Worm (Caenorhabditis elegans) whole organism, L3 larva: Measurements from ENCODE around the gene F22B3.10.

ENCODE experiments used
- R02D3.7 ChIP-seq: fragments of 150-350 bp; optimal IDR thresholded peaks from 2 replicates; lab custom pipeline; 2014; ENCODE audit warnings: missing biosample characterization, missing genetic modification characterization
- ama-1 ChIP-seq: fragments of 150-350 bp; optimal IDR thresholded peaks from 2 replicates; lab custom pipeline; 2018
- egl-27 ChIP-seq: sonication (generic microtip); optimal IDR thresholded peaks from 4 replicates; lab custom pipeline; 2017; ENCODE audit warnings: missing biosample characterization, missing genetic modification reagents, missing genetic modification characterization
- fos-1 ChIP-seq: fragments of 150-350 bp; optimal IDR thresholded peaks from 2 replicates; lab custom pipeline; 2014; ENCODE audit warnings: missing biosample characterization, missing genetic modification characterization
- nhr-23 ChIP-seq: fragments of 150-350 bp; optimal IDR thresholded peaks from 2 replicates; lab custom pipeline; 2014; ENCODE audit warnings: missing biosample characterization, missing genetic modification reagents, missing genetic modification characterization

DNA sequence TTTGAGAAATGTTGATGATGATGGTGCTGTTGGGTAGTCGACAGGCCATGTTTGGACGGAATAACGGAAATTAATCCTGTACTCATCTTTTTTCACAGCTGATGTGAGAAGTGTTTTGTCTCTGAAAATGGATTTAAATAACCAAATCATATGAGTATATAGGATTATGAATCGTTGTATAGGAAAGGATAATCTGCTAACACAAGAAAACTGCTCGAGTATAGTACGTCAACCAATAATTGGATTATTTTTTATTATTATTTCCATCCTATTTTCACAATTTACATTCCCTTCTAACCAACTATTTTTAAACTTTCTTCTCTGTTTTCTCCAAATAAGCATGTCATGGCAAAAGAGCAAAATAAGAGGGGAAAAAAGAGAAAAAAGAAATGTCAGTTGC lies 20.9 kb upstream of the F22B3.10 start:
- no peak for TF ChIP-seq egl-27 (tag; lab: Kevin White, UChicago)
- no peak for TF ChIP-seq R02D3.7 (tag; lab: Kevin White, UChicago)
- TF ChIP-seq fos-1, result no peak
- TF ChIP-seq ama-1 (lab: Kevin White, UChicago), result no peak
- TF ChIP-seq nhr-23 (tag; lab: Kevin White, UChicago), result no peak
